Fruit fly (Drosophila melanogaster) Kc167 (cell line): ENCODE measurements around the gene a6.

Source experiments
- Sin3A ChIP-seq: fragments of >200 bp; optimal IDR thresholded peaks from 2 replicates; lab custom pipeline; 2018; ENCODE audit warnings: missing external identifiers
- h ChIP-seq: fragments of >200 bp; optimal IDR thresholded peaks from 3 replicates; lab custom pipeline; 2018; ENCODE audit warnings: missing external identifiers
- insv ChIP-seq: fragments of >200 bp; optimal IDR thresholded peaks from 3 replicates; lab custom pipeline; 2018; ENCODE audit warnings: missing external identifiers
- ttk ChIP-seq: sonication (Bioruptor generic); optimal IDR thresholded peaks from 2 replicates; lab custom pipeline; 2017; ENCODE audit warnings: missing external identifiers

dm6 chrX:1643640-1644039 is 52.0 kb downstream of the a6 start:
- TF ChIP-seq Sin3A (lab: Kevin White, UChicago) (no peak), insv (lab: Kevin White, UChicago) (no peak), h (lab: Kevin White, UChicago) (no peak), ttk (no peak)
